Worm (Caenorhabditis elegans) whole organism, young adult: Measurements from ENCODE around the gene efa-6.

Experiments used
- lin-26 ChIP-seq: fragments of 200-800 bp; sonication (Bioruptor generic); IDR thresholded peaks from 2 replicates; pipeline ENCODE4 v1.3.6; 2022; ENCODE audit warnings: missing genetic modification reagents, missing genetic modification characterization, missing compliant biosample characterization
- madf-8 ChIP-seq: fragments of 200-800 bp; sonication (Bioruptor generic); conservative IDR thresholded peaks from 2 replicates; pipeline ENCODE4 v1.3.6; 2022; ENCODE audit warnings: missing genetic modification reagents, missing genetic modification characterization, missing compliant biosample characterization
- pha-4 ChIP-seq: fragments of 150-350 bp; sonication (generic microtip); optimal IDR thresholded peaks from 2 replicates; lab custom pipeline; 2014; ENCODE audit warnings: missing biosample characterization, missing genetic modification reagents, missing genetic modification characterization
- ztf-22 ChIP-seq: fragments of 200-800 bp; sonication (Bioruptor generic); optimal IDR thresholded peaks from 2 replicates; lab custom pipeline; 2018; ENCODE audit warnings: mild to moderate bottlenecking, missing genetic modification characterization, moderate library complexity, missing compliant biosample characterization

ce11 chrIV:12570546-12570945, 44.0 kb downstream of the efa-6 start:
- no peak for TF ChIP-seq ztf-22
- no peak for TF ChIP-seq madf-8 (GFP tag; lab: Robert Waterston, UW)
- no peak for TF ChIP-seq pha-4
- TF ChIP-seq lin-26 = no peak
